Worm (Caenorhabditis elegans) whole organism, midembryonic: ENCODE data around the gene C42C1.9.
A peak's percentile ranks its signal among the peaks of the same experiment; 100 is the strongest.

ENCODE experiments used
- T22C8.4 ChIP-seq: fragments of 200-800 bp; sonication (Bioruptor generic); IDR thresholded peaks from 2 replicates; pipeline ENCODE4 v1.3.6; 2022; ENCODE audit warnings: missing genetic modification characterization, missing compliant biosample characterization
- cog-1 ChIP-seq: sonication (generic microtip); optimal IDR thresholded peaks from 2 replicates; lab custom pipeline; 2016; ENCODE audit warnings: missing genetic modification characterization, missing compliant biosample characterization
- flt-1 ChIP-seq: fragments of 200-800 bp; sonication (Bioruptor generic); IDR thresholded peaks from 2 replicates; pipeline ENCODE4 v1.3.6; 2022; ENCODE audit warnings: missing genetic modification characterization, missing compliant biosample characterization
- klf-2 ChIP-seq: fragments of 200-800 bp; sonication (Bioruptor generic); conservative IDR thresholded peaks from 2 replicates; pipeline ENCODE4 v1.3.6; 2022; ENCODE audit warnings: missing genetic modification reagents, missing genetic modification characterization, missing compliant biosample characterization
- med-1 ChIP-seq: sonication (generic microtip); optimal IDR thresholded peaks from 2 replicates; lab custom pipeline; 2017; ENCODE audit warnings: missing genetic modification characterization, mild to moderate bottlenecking, missing compliant biosample characterization, antibody characterized with exemption, missing genetic modification reagents; ENCODE audit not compliant: insufficient read depth
- ref-1 ChIP-seq: fragments of 200-800 bp; sonication (Bioruptor generic); conservative IDR thresholded peaks from 2 replicates; pipeline ENCODE4 v1.3.6; 2022; ENCODE audit warnings: missing genetic modification reagents, missing genetic modification characterization, missing compliant biosample characterization
- tab-1 ChIP-seq: fragments of 200-800 bp; sonication (Bioruptor generic); IDR thresholded peaks from 2 replicates; pipeline ENCODE4 v1.3.6; 2022; ENCODE audit warnings: missing genetic modification characterization, missing compliant biosample characterization
- ztf-23 ChIP-seq: fragments of 200-800 bp; sonication (Bioruptor generic); IDR thresholded peaks from 2 replicates; pipeline ENCODE4 v1.3.6; 2022; ENCODE audit warnings: missing genetic modification reagents, missing genetic modification characterization, missing compliant biosample characterization
- ztf-29 ChIP-seq: fragments of 200-800 bp; sonication (Bioruptor generic); IDR thresholded peaks from 2 replicates; pipeline ENCODE4 v1.3.6; 2022; ENCODE audit warnings: missing genetic modification reagents, missing genetic modification characterization, missing compliant biosample characterization

C42C1.9 gene

ce11 chrIV:12289149-12289548 lies at the start of gene C42C1.9:
C42C1.9 (plus strand) TSS chrIV:12289449.
- TF ChIP-seq klf-2 (GFP tag; lab: Robert Waterston, UW) (no peak), med-1 (GFP tag; lab: Kevin White, UChicago) (no peak), tab-1 (no peak), ztf-29 (GFP tag; lab: Robert Waterston, UW) (no peak), ref-1 (no peak), T22C8.4 (GFP tag; lab: Robert Waterston, UW) (no peak), cog-1 (tag; lab: Kevin White, UChicago) (no peak), flt-1 (no peak), ztf-23 (GFP tag; lab: Robert Waterston, UW) (no peak)

- no peak for TF ChIP-seq ref-1
- TF ChIP-seq klf-2 (GFP tag; lab: Robert Waterston, UW) = no peak
- TF ChIP-seq cog-1 (tag; lab: Kevin White, UChicago) = no peak
- TF ChIP-seq T22C8.4 (GFP tag; lab: Robert Waterston, UW) = no peak
- TF ChIP-seq tab-1 = no peak
- no peak for TF ChIP-seq ztf-29 (GFP tag; lab: Robert Waterston, UW)
- no peak for TF ChIP-seq flt-1
- TF ChIP-seq med-1 (GFP tag; lab: Kevin White, UChicago) = no peak
- no peak for TF ChIP-seq ztf-23 (GFP tag; lab: Robert Waterston, UW)
Observed at ce11 chrIV:12244706-12245105, 44.5 kb upstream of the C42C1.9 start, which contains the start of gene sre-15. sre-15 (minus strand) TSS chrIV:12244806.

ce11 chrIV:12252579-12252978 lies 36.7 kb upstream of the C42C1.9 start, which contains the start of gene dnj-26:
dnj-26 (minus strand) TSS chrIV:12252679.
- TF ChIP-seq T22C8.4 (GFP tag; lab: Robert Waterston, UW) (no peak), tab-1 (no peak), ref-1 (no peak)

ce11 chrIV:12259161-12259870 lies 29.9 kb upstream of the C42C1.9 start, which contains the start of gene Y39C12A.9:
Y39C12A.9 (minus strand) TSS chrIV:12259211.
- no peak for TF ChIP-seq T22C8.4 (GFP tag; lab: Robert Waterston, UW)
- TF ChIP-seq flt-1 = no peak
- TF ChIP-seq cog-1 (tag; lab: Kevin White, UChicago) = no peak
- TF ChIP-seq klf-2 (GFP tag; lab: Robert Waterston, UW) = no peak
- TF ChIP-seq med-1 (GFP tag; lab: Kevin White, UChicago) = no peak
- TF ChIP-seq ztf-29 (GFP tag; lab: Robert Waterston, UW) = no peak
- TF ChIP-seq tab-1 = no peak
- TF ChIP-seq ref-1 = no peak
- TF ChIP-seq ztf-23 (GFP tag; lab: Robert Waterston, UW) = no peak

ce11 chrIV:12261353-12261752 lies 27.9 kb upstream of the C42C1.9 start, which contains the start of gene sre-14:
sre-14 (minus strand) TSS chrIV:12261453.
- no peak for TF ChIP-seq tab-1
- no peak for TF ChIP-seq med-1 (GFP tag; lab: Kevin White, UChicago)
- TF ChIP-seq flt-1 = no peak
- TF ChIP-seq ref-1 = no peak
- TF ChIP-seq cog-1 (tag; lab: Kevin White, UChicago) = no peak
- no peak for TF ChIP-seq ztf-29 (GFP tag; lab: Robert Waterston, UW)
- TF ChIP-seq T22C8.4 (GFP tag; lab: Robert Waterston, UW) = no peak
- no peak for TF ChIP-seq ztf-23 (GFP tag; lab: Robert Waterston, UW)
- no peak for TF ChIP-seq klf-2 (GFP tag; lab: Robert Waterston, UW)

- TF ChIP-seq ref-1 (no peak), cog-1 (tag; lab: Kevin White, UChicago) (no peak), ztf-23 (GFP tag; lab: Robert Waterston, UW) (no peak), ztf-29 (GFP tag; lab: Robert Waterston, UW) (no peak), klf-2 (GFP tag; lab: Robert Waterston, UW) (no peak), T22C8.4 (GFP tag; lab: Robert Waterston, UW) (no peak), tab-1 (no peak), flt-1 (no peak), med-1 (GFP tag; lab: Kevin White, UChicago) (no peak)
Observed at ce11 chrIV:12265877-12266276, 23.4 kb upstream of the C42C1.9 start.

- TF ChIP-seq ztf-23 (GFP tag; lab: Robert Waterston, UW) (peak; percentile 61; the same call in 1 of the 2 replicates), ztf-29 (GFP tag; lab: Robert Waterston, UW) (peak; percentile 53; the same call in 1 of the 2 replicates), med-1 (GFP tag; lab: Kevin White, UChicago) (no peak), cog-1 (tag; lab: Kevin White, UChicago) (peak; percentile 37), ref-1 (no peak), T22C8.4 (GFP tag; lab: Robert Waterston, UW) (0 out of 2 replicates have a peak, but pooled peaks have one; percentile 20), flt-1 (no peak; the same call in none of the 2 replicates)
Observed at ce11 chrIV:12268272-12269045, 20.8 kb upstream of the C42C1.9 start, which contains the start of the genes ppm-1.H and rpl-34. ppm-1.H (minus strand) TSS chrIV:12268322. rpl-34 (plus strand) TSS chrIV:12268995.

ce11 chrIV:12270392-12270791 lies 18.9 kb upstream of the C42C1.9 start, which contains the start of gene C42C1.3:
C42C1.3 (minus strand) TSS chrIV:12270492.
- TF ChIP-seq T22C8.4 (GFP tag; lab: Robert Waterston, UW) (no peak), ztf-29 (GFP tag; lab: Robert Waterston, UW) (no peak), klf-2 (GFP tag; lab: Robert Waterston, UW) (no peak), med-1 (GFP tag; lab: Kevin White, UChicago) (no peak), tab-1 (no peak), ref-1 (no peak), ztf-23 (GFP tag; lab: Robert Waterston, UW) (no peak), cog-1 (tag; lab: Kevin White, UChicago) (no peak), flt-1 (no peak)

- TF ChIP-seq flt-1 (no peak), cog-1 (tag; lab: Kevin White, UChicago) (no peak), ztf-29 (GFP tag; lab: Robert Waterston, UW) (no peak), ref-1 (no peak), tab-1 (no peak), med-1 (GFP tag; lab: Kevin White, UChicago) (no peak), T22C8.4 (GFP tag; lab: Robert Waterston, UW) (no peak), klf-2 (GFP tag; lab: Robert Waterston, UW) (no peak), ztf-23 (GFP tag; lab: Robert Waterston, UW) (no peak)
Observed at ce11 chrIV:12274365-12274764, 14.9 kb upstream of the C42C1.9 start.
